Fruit fly (Drosophila melanogaster): ENCODE measurements around the gene CG14011.

CG14011 gene

dm6 chr2L:5596533-5596932, 15.6 kb upstream of the CG14011 start, which contains the start of gene CG18266:
Gene CG18266 (plus strand): TSS chr2L:5596833.
- TF ChIP-seq psq (GFP tag; optimal IDR thresholded peaks at IDR 0.05) (no peak), usp (GFP tag; optimal IDR thresholded peaks at IDR 0.05) (no peak), h (GFP tag; optimal IDR thresholded peaks at IDR 0.05) (no peak), br (GFP tag; optimal IDR thresholded peaks at IDR 0.05) (no peak), Rel (GFP tag; optimal IDR thresholded peaks at IDR 0.05) (no peak), Rel (tag; optimal IDR thresholded peaks at IDR 0.05) (no peak), Myc (optimal IDR thresholded peaks at IDR 0.05) (no peak), Mio (GFP tag; optimal IDR thresholded peaks at IDR 0.05) (no peak), pan (optimal IDR thresholded peaks at IDR 0.05) (no peak), N (GFP tag; optimal IDR thresholded peaks at IDR 0.05) (no peak), lola (GFP tag; optimal IDR thresholded peaks at IDR 0.05) (no peak), Hnf4 (GFP tag; optimal IDR thresholded peaks at IDR 0.05) (no peak), Jra (GFP tag; optimal IDR thresholded peaks at IDR 0.05) (no peak), ey (GFP tag; optimal IDR thresholded peaks at IDR 0.05) (no peak), OdsH (GFP tag; optimal IDR thresholded peaks at IDR 0.05) (no peak), tai (GFP tag; optimal IDR thresholded peaks at IDR 0.05) (no peak), Vsx2 (GFP tag; optimal IDR thresholded peaks at IDR 0.05; ENCODE audit: partially characterized antibody) (no peak), woc (GFP tag; optimal IDR thresholded peaks at IDR 0.05) (no peak), foxo (GFP tag; optimal IDR thresholded peaks at IDR 0.05) (no peak), dl (GFP tag; optimal IDR thresholded peaks at IDR 0.05; ENCODE audit: insufficient read depth in 1 of 2, partially characterized antibody in 2 of 2) (no peak), rgr (GFP tag; optimal IDR thresholded peaks at IDR 0.05) (no peak)

DNA sequence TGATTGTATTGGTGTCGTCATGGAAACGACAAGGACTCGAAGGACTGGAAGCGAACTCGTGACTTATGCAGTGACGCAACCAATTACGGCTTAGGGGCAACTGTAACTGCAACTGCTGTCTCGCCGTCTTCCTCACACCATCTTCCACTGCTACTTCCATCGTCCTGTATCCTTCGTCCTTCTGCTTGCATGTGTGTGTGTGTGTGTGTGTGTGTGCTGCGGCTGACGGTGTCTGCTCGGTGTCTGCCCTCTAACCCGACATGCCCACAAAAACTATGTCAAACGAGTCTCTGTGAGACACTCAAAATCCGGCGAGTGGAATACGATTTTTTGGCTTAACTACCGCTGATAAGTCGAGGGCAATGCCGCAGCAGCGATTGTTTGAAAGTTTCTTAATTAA, 12.9 kb upstream of the CG14011 start:
- TF ChIP-seq HLH106 (tag; optimal IDR thresholded peaks at IDR 0.05) = no peak
- peak; percentile 85 for TF ChIP-seq Dfd (GFP tag; optimal IDR thresholded peaks at IDR 0.05)
- no peak for TF ChIP-seq Dif (GFP tag; optimal IDR thresholded peaks at IDR 0.05; ENCODE audit: partially characterized antibody)

- TF ChIP-seq Dfd (GFP tag; optimal IDR thresholded peaks at IDR 0.05) = no peak
These were observed 7.4 kb upstream of the CG14011 start, which contains the start of gene CG7251 for dm6 chr2L:5588314-5588713. Gene CG7251 (minus strand): TSS chr2L:5588414.

DNA sequence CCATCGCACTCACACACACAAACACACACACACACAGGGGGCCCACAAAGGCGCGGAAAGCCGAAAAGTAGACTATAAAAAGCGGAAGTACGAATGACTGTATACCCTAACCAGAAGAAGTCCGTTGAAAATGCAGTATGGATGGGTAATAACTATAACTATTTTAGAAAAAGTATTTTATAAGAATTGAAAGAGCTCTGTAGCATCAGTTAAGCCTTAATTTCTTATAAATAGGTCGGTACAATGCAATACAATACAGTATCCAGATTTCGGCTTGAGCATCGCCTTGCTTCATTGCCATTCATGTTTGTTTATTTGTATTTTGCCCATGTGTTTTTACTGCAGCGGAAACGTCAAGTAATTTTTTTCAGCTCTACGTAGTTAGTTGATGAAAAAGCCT, 11.4 kb downstream of the CG14011 start:
- TF ChIP-seq dsf (GFP tag; optimal IDR thresholded peaks at IDR 0.05; ENCODE audit: borderline replicate concordance) (no peak), sage (GFP tag; optimal IDR thresholded peaks at IDR 0.05) (no peak), GATAd (GFP tag; optimal IDR thresholded peaks at IDR 0.05) (no peak), tai (GFP tag; optimal IDR thresholded peaks at IDR 0.05) (no peak), pan (optimal IDR thresholded peaks at IDR 0.05) (no peak), Hr83 (GFP tag; optimal IDR thresholded peaks at IDR 0.05; ENCODE audit: poor library complexity, severe bottlenecking) (no peak), HLH106 (tag; optimal IDR thresholded peaks at IDR 0.05) (peak; percentile 54), br (GFP tag; optimal IDR thresholded peaks at IDR 0.05) (no peak), Hr78 (GFP tag; optimal IDR thresholded peaks at IDR 0.05) (no peak), brk (GFP tag; optimal IDR thresholded peaks at IDR 0.05) (no peak), CrebA (GFP tag; optimal IDR thresholded peaks at IDR 0.05; ENCODE audit: borderline replicate concordance) (no peak), jim (GFP tag; optimal IDR thresholded peaks at IDR 0.05) (no peak), Hnf4 (GFP tag; optimal IDR thresholded peaks at IDR 0.05) (no peak), Dfd (GFP tag; optimal IDR thresholded peaks at IDR 0.05) (peak; percentile 53), CG32264 (GFP tag; optimal IDR thresholded peaks at IDR 0.05) (no peak), OdsH (GFP tag; optimal IDR thresholded peaks at IDR 0.05) (peak; percentile 23), ey (GFP tag; optimal IDR thresholded peaks at IDR 0.05) (peak; percentile 32), Dif (GFP tag; optimal IDR thresholded peaks at IDR 0.05; ENCODE audit: partially characterized antibody) (no peak), Jra (GFP tag; optimal IDR thresholded peaks at IDR 0.05) (no peak), Rel (GFP tag; optimal IDR thresholded peaks at IDR 0.05) (no peak), Rel (tag; optimal IDR thresholded peaks at IDR 0.05) (no peak), Myc (optimal IDR thresholded peaks at IDR 0.05) (no peak), CG9705 (GFP tag; optimal IDR thresholded peaks at IDR 0.05) (no peak), Mio (GFP tag; optimal IDR thresholded peaks at IDR 0.05) (no peak), woc (GFP tag; optimal IDR thresholded peaks at IDR 0.05) (no peak), foxo (GFP tag; optimal IDR thresholded peaks at IDR 0.05) (peak in 1 of 2 experiments; percentile 34), dl (GFP tag; optimal IDR thresholded peaks at IDR 0.05; ENCODE audit: insufficient read depth in 1 of 2, partially characterized antibody in 2 of 2) (no peak), h (GFP tag; optimal IDR thresholded peaks at IDR 0.05) (peak; percentile 35), dmrt93B (GFP tag; optimal IDR thresholded peaks at IDR 0.05) (peak; percentile 12), Vsx2 (GFP tag; optimal IDR thresholded peaks at IDR 0.05; ENCODE audit: partially characterized antibody) (no peak), Sp1 (GFP tag; optimal IDR thresholded peaks at IDR 0.05) (no peak), rgr (GFP tag; optimal IDR thresholded peaks at IDR 0.05) (peak; percentile 24), psq (GFP tag; optimal IDR thresholded peaks at IDR 0.05) (no peak), Abd-B (GFP tag; optimal IDR thresholded peaks at IDR 0.05) (no peak), fru (GFP tag; optimal IDR thresholded peaks at IDR 0.05) (peak; percentile 40)
